Worm (Caenorhabditis elegans) whole organism, early embryonic: ENCODE measurements around the gene idpp-5.

ENCODE experiments used
- aly-1 ChIP-seq: sonication (generic microtip); optimal IDR thresholded peaks from 2 replicates; lab custom pipeline; 2016; ENCODE audit warnings: missing genetic modification characterization, missing compliant biosample characterization
- ama-1 ChIP-seq: fragments of 150-350 bp; optimal IDR thresholded peaks from 2 replicates; lab custom pipeline; 2014
- scrt-1 ChIP-seq: fragments of 200-800 bp; sonication (Bioruptor generic); IDR thresholded peaks from 2 replicates; pipeline ENCODE4 v1.3.6; 2022; ENCODE audit warnings: missing genetic modification characterization, missing compliant biosample characterization

- TF ChIP-seq scrt-1 (GFP tag; lab: Robert Waterston, UW) = 0 out of 2 replicates have a peak, but pooled peaks have one; percentile 27
- TF ChIP-seq aly-1 (tag; lab: Kevin White, UChicago) = no peak
- TF ChIP-seq ama-1 (lab: Kevin White, UChicago) = no peak
Observed at ce11 chrX:3821609-3822008, 29.0 kb upstream of the idpp-5 start.
